Fruit fly (Drosophila melanogaster) whole organism, prepupa: ENCODE data around the gene CG44837.

ENCODE experiments used
- CG10631 ChIP-seq: fragments of 200-800 bp; sonication (Bioruptor generic); optimal IDR thresholded peaks from 2 replicates; lab custom pipeline; 2016; ENCODE audit warnings: missing biosample characterization, missing genetic modification characterization
- CG15336 ChIP-seq: fragments of 200-800 bp; sonication (Bioruptor generic); IDR thresholded peaks from 2 replicates; pipeline ENCODE4 v1.3.6; 2022; ENCODE audit warnings: missing biosample characterization, missing genetic modification characterization
- CG6163 ChIP-seq: fragments of 200-800 bp; sonication (Bioruptor generic); IDR thresholded peaks from 3 replicates; pipeline ENCODE4 v1.3.6; 2022; ENCODE audit warnings: missing biosample characterization, missing genetic modification characterization
- CG6854 ChIP-seq: fragments of 200-800 bp; sonication (Bioruptor generic); optimal IDR thresholded peaks from 2 replicates; lab custom pipeline; 2017; ENCODE audit warnings: missing biosample characterization, mild to moderate bottlenecking, missing genetic modification characterization
- CG8319 ChIP-seq: fragments of 200-800 bp; sonication (Bioruptor generic); optimal IDR thresholded peaks from 3 replicates; lab custom pipeline; 2016; ENCODE audit warnings: missing biosample characterization, missing genetic modification characterization
- CG8632 ChIP-seq: fragments of 200-800 bp; sonication (Bioruptor generic); optimal IDR thresholded peaks from 3 replicates; lab custom pipeline; 2016; ENCODE audit warnings: missing biosample characterization, missing genetic modification characterization
- Ets21C ChIP-seq: fragments of 200-800 bp; sonication (Bioruptor generic); optimal IDR thresholded peaks from 3 replicates; lab custom pipeline; 2016; ENCODE audit warnings: missing biosample characterization, missing genetic modification characterization
- cyc ChIP-seq: fragments of 200-800 bp; sonication (Bioruptor generic); optimal IDR thresholded peaks from 3 replicates; lab custom pipeline; 2016; ENCODE audit warnings: missing biosample characterization, missing genetic modification characterization
- pdm3 ChIP-seq: fragments of 200-800 bp; sonication (Bioruptor generic); optimal IDR thresholded peaks from 3 replicates; lab custom pipeline; 2016; ENCODE audit warnings: missing biosample characterization, missing genetic modification characterization

DNA sequence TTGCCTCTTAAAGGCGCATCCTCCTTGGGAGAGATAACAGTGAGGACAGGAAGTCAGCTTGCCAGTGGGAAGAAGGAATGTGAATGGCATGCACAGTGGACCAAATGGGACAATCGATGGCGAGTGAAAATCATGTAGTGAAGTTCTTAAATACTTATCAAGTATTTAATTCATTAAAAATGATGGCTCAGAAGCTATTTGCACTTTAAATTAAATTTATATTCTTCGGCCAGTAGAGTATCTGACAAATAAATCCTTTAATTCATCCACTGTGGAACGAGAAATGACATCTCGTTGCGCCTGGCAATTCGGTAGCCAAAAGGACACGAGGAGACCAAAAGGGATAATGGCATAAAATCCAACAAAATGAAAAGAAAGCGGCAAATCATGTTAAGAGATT, 69.3 kb downstream of the CG44837 start:
- TF ChIP-seq cyc (GFP tag; lab: Kevin White, UChicago) (no peak), CG8319 (GFP tag; lab: Kevin White, UChicago) (no peak), CG6163 (GFP tag; lab: Robert Waterston, UW) (no peak), Ets21C (GFP tag; lab: Kevin White, UChicago) (no peak), CG8632 (GFP tag; lab: Kevin White, UChicago) (no peak), CG6854 (no peak), pdm3 (GFP tag; lab: Kevin White, UChicago) (no peak), CG10631 (GFP tag; lab: Kevin White, UChicago) (no peak), CG15336 (no peak)
